Worm (Caenorhabditis elegans) whole organism, L1 larva: ENCODE measurements around the gene blos-8.

Experiments
- aha-1 ChIP-seq: fragments of 150-350 bp; optimal IDR thresholded peaks from 2 replicates; lab custom pipeline; 2014; ENCODE audit warnings: missing biosample characterization, missing genetic modification characterization
- alr-1 ChIP-seq: fragments of 200-800 bp; sonication (Bioruptor generic); optimal IDR thresholded peaks from 2 replicates; lab custom pipeline; 2018; ENCODE audit warnings: borderline replicate concordance, mild to moderate bottlenecking, missing genetic modification characterization, missing compliant biosample characterization
- fos-1 ChIP-seq: fragments of 150-350 bp; optimal IDR thresholded peaks from 2 replicates; lab custom pipeline; 2014; ENCODE audit warnings: missing biosample characterization, missing genetic modification characterization
- jun-1 ChIP-seq: fragments of 150-350 bp; optimal IDR thresholded peaks from 2 replicates; lab custom pipeline; 2014; ENCODE audit warnings: missing biosample characterization, missing genetic modification reagents, missing genetic modification characterization
- lin-15B ChIP-seq: fragments of 150-350 bp; sonication (generic microtip); optimal IDR thresholded peaks from 3 replicates; lab custom pipeline; 2014; ENCODE audit warnings: missing biosample characterization, missing genetic modification characterization
- mdl-1 ChIP-seq, 2 experiments: fragments of 150-350 bp; optimal IDR thresholded peaks; 2 replicates each; lab custom pipeline; 2014 to 2017; ENCODE audit warnings: missing biosample characterization in 2 of 2, missing genetic modification characterization in 2 of 2, inconsistent platforms in 1 of 2
- nhr-11 ChIP-seq: fragments of 150-350 bp; optimal IDR thresholded peaks from 2 replicates; lab custom pipeline; 2014; ENCODE audit warnings: missing biosample characterization, missing genetic modification characterization
- nhr-237 ChIP-seq: fragments of 150-350 bp; optimal IDR thresholded peaks from 2 replicates; lab custom pipeline; 2014; ENCODE audit warnings: missing biosample characterization, missing genetic modification characterization
- nhr-28 ChIP-seq: fragments of 150-350 bp; optimal IDR thresholded peaks from 2 replicates; lab custom pipeline; 2014; ENCODE audit warnings: missing biosample characterization, missing genetic modification characterization
- pqm-1 ChIP-seq: sonication (generic microtip); optimal IDR thresholded peaks from 3 replicates; lab custom pipeline; 2017; ENCODE audit warnings: missing biosample characterization, missing genetic modification characterization
- unc-62 ChIP-seq: fragments of 150-350 bp; optimal IDR thresholded peaks from 2 replicates; lab custom pipeline; 2014; ENCODE audit warnings: missing biosample characterization, missing genetic modification reagents, missing genetic modification characterization
- vab-15 ChIP-seq: sonication (generic microtip); optimal IDR thresholded peaks from 2 replicates; lab custom pipeline; 2017; ENCODE audit warnings: missing genotype, mild to moderate bottlenecking, missing genetic modification characterization, missing compliant biosample characterization

- no peak for TF ChIP-seq lin-15B
- no peak for TF ChIP-seq nhr-237 (tag; lab: Kevin White, UChicago)
- no peak for TF ChIP-seq aha-1
- no peak for TF ChIP-seq vab-15 (tag; lab: Kevin White, UChicago)
- no peak for TF ChIP-seq alr-1
- no peak for TF ChIP-seq nhr-11 (tag; lab: Kevin White, UChicago)
- no peak for TF ChIP-seq mdl-1 (tag; optimal IDR thresholded peaks at IDR 0.05; lab: Kevin White, UChicago)
- TF ChIP-seq fos-1, result no peak
- no peak for TF ChIP-seq nhr-28 (tag; lab: Kevin White, UChicago)
- TF ChIP-seq jun-1 (tag; lab: Kevin White, UChicago), result no peak
- TF ChIP-seq unc-62 (GFP tag; lab: Kevin White, UChicago), result no peak
- no peak for TF ChIP-seq pqm-1 (tag; lab: Kevin White, UChicago)
Measured at ce11 chrX:15441686-15442067, 10.7 kb upstream of the blos-8 start, which contains the start of gene nkat-3.
